Fruit fly (Drosophila melanogaster) S2 (cell line): Measurements from ENCODE around the gene CG17292.

Experiments
- CG8478 ChIP-seq: fragments of >200 bp; optimal IDR thresholded peaks from 2 replicates; lab custom pipeline; 2018
- CTCF ChIP-seq, 2 experiments: fragments of >200 bp; optimal IDR thresholded peaks; 2 replicates each; lab custom pipeline; 2018

- no peak for TF ChIP-seq CG8478 (lab: Kevin White, UChicago)
- no peak for TF ChIP-seq CTCF (optimal IDR thresholded peaks at IDR 0.05; lab: Kevin White, UChicago)
Measured at dm6 chr2L:8351333-8351732, 18.9 kb upstream of the CG17292 start.
